Worm (Caenorhabditis elegans): ENCODE measurements around the gene grl-5.

Gene grl-5

ce11 chrV:4407519-4407918, 6.9 kb downstream of the grl-5 start, which contains the start of gene nhr-118:
Gene nhr-118 (plus strand): TSS chrV:4407819.
- TF ChIP-seq F39B2.1 (GFP tag; IDR thresholded peaks at IDR 0.05): no peak
- TF ChIP-seq egl-18 (GFP tag; IDR thresholded peaks at IDR 0.05): no peak

- TF ChIP-seq hlh-26 (GFP tag; conservative IDR thresholded peaks at IDR 0.05) (no peak), rpc-1 (optimal IDR thresholded peaks at IDR 0.05) (no peak), rpc-1 (tag; optimal IDR thresholded peaks at IDR 0.05) (no peak), Y67H2A.10 (GFP tag; conservative IDR thresholded peaks at IDR 0.05) (no peak), efl-1 (GFP tag; optimal IDR thresholded peaks at IDR 0.05) (no peak), nfya-1 (tag; optimal IDR thresholded peaks at IDR 0.05; ENCODE audit: borderline replicate concordance, insufficient read depth) (no peak), ceh-40 (GFP tag; IDR thresholded peaks at IDR 0.05) (no peak), F33H1.4 (GFP tag; IDR thresholded peaks at IDR 0.05) (no peak), sptf-2 (GFP tag; optimal IDR thresholded peaks at IDR 0.05) (no peak), ceh-79 (tag; optimal IDR thresholded peaks at IDR 0.05) (no peak), sdz-38 (tag; optimal IDR thresholded peaks at IDR 0.05) (no peak), madf-8 (GFP tag; conservative IDR thresholded peaks at IDR 0.05) (no peak), attf-6 (GFP tag; IDR thresholded peaks at IDR 0.05) (no peak), unc-62 (GFP tag; optimal IDR thresholded peaks at IDR 0.05) (no peak), mes-4 (tag; optimal IDR thresholded peaks at IDR 0.05) (no peak), D2030.7 (GFP tag; IDR thresholded peaks at IDR 0.05) (no peak), snpc-1.3 (tag; optimal IDR thresholded peaks at IDR 0.05; ENCODE audit: insufficient read depth) (no peak), lin-35 (GFP tag; optimal IDR thresholded peaks at IDR 0.05) (no peak), pbrm-1 (GFP tag; IDR thresholded peaks at IDR 0.05) (no peak)
Measured at ce11 chrV:4401865-4402264, 12.6 kb downstream of the grl-5 start, which contains the start of gene F13A2.5. Gene F13A2.5 (minus strand): TSS chrV:4401965.

- TF ChIP-seq akir-1 (GFP tag; optimal IDR thresholded peaks at IDR 0.05) (no peak), Y67H2A.10 (GFP tag; conservative IDR thresholded peaks at IDR 0.05) (no peak), B0019.2 (GFP tag; conservative IDR thresholded peaks at IDR 0.05) (no peak), ztf-18 (tag; optimal IDR thresholded peaks at IDR 0.05) (no peak), F57A8.1 (GFP tag; optimal IDR thresholded peaks at IDR 0.05) (no peak), gei-17 (GFP tag; optimal IDR thresholded peaks at IDR 0.05) (no peak), egl-44 (GFP tag; IDR thresholded peaks at IDR 0.05) (no peak), Y53G8AR.9 (GFP tag; conservative IDR thresholded peaks at IDR 0.05) (no peak), pha-4 (tag; optimal IDR thresholded peaks at IDR 0.05) (no peak), F55B11.4 (tag; optimal IDR thresholded peaks at IDR 0.05; ENCODE audit: borderline replicate concordance, insufficient read depth) (no peak), die-1 (tag; optimal IDR thresholded peaks at IDR 0.05) (no peak), zfh-2 (GFP tag; conservative IDR thresholded peaks at IDR 0.05) (no peak), ztf-22 (GFP tag; optimal IDR thresholded peaks at IDR 0.05) (no peak), cebp-1 (GFP tag; IDR thresholded peaks at IDR 0.05) (no peak), cebp-1 (tag; optimal IDR thresholded peaks at IDR 0.05) (no peak), unc-62 (GFP tag; optimal IDR thresholded peaks at IDR 0.05) (no peak)
Measured at ce11 chrV:4400118-4400517, 14.3 kb downstream of the grl-5 start, which contains the start of gene F13A2.4. Gene F13A2.4 (minus strand): TSS chrV:4400218.

ce11 chrV:4398884-4399283, 15.6 kb downstream of the grl-5 start:
- TF ChIP-seq zfh-2 (GFP tag; conservative IDR thresholded peaks at IDR 0.05): peak; percentile 65
- TF ChIP-seq F49E8.2 (tag; optimal IDR thresholded peaks at IDR 0.05; ENCODE audit: insufficient read depth): no peak

Data from whole organism, young adult.